Fruit fly (Drosophila melanogaster) S2 (cell line): ENCODE results near the gene CG14692.

ENCODE experiments used
- CG8478 ChIP-seq: fragments of >200 bp; optimal IDR thresholded peaks from 2 replicates; lab custom pipeline; 2018
- CTCF ChIP-seq, 2 experiments: fragments of >200 bp; optimal IDR thresholded peaks; 2 replicates each; lab custom pipeline; 2018

- no peak for TF ChIP-seq CTCF (optimal IDR thresholded peaks at IDR 0.05; lab: Kevin White, UChicago)
- TF ChIP-seq CG8478 (lab: Kevin White, UChicago), result no peak
Measured at dm6 chr3R:10755534-10755933, 48.2 kb downstream of the CG14692 start, which contains the start of gene CG14691.
